Fruit fly (Drosophila melanogaster) Kc167 (cell line): ENCODE measurements around the gene CG14331.

Source experiments
- Myc ChIP-seq: fragments of >200 bp; optimal IDR thresholded peaks from 2 replicates; lab custom pipeline; 2017; ENCODE audit warnings: missing external identifiers
- h ChIP-seq: fragments of >200 bp; optimal IDR thresholded peaks from 3 replicates; lab custom pipeline; 2018; ENCODE audit warnings: missing external identifiers
- insv ChIP-seq: fragments of >200 bp; optimal IDR thresholded peaks from 3 replicates; lab custom pipeline; 2018; ENCODE audit warnings: missing external identifiers
- psq ChIP-seq: fragments of >200 bp; optimal IDR thresholded peaks from 2 replicates; lab custom pipeline; 2017; ENCODE audit warnings: missing external identifiers

dm6 chr3R:17481262-17481661, 40.7 kb upstream of the CG14331 start:
- no peak for TF ChIP-seq insv (lab: Kevin White, UChicago)
- no peak for TF ChIP-seq Myc (lab: Kevin White, UChicago)
- no peak for TF ChIP-seq psq
- TF ChIP-seq h (lab: Kevin White, UChicago) = no peak
